Fruit fly (Drosophila melanogaster): Measurements from ENCODE around the gene CG5535.

The CG5535 gene

DNA sequence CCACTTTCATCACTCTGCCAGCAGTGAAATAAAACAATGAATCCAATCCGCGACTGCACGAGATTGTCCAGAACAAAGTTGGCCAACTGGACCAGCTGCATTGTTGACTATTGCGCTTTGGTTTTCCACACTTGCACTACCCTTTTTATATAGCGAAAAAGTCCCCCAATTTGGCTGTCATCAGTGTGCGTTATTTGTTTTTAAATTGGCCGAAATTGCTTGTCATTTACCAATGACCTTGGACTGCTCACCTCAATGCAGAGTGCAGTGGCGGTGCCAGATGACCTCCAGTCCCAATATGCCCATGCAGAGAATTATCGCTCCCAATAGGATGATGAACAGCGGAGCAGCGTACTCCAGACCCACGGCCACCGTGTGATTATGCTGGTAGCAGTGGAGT lies 38.8 kb downstream of the CG5535 start, which contains the start of gene Ir75a:
Ir75a (minus strand) TSS at position 101 of the 400 bp plus-strand sequence.
- TF ChIP-seq usp (GFP tag; optimal IDR thresholded peaks at IDR 0.05): no peak
- TF ChIP-seq psq (optimal IDR thresholded peaks at IDR 0.05): no peak
- no peak for TF ChIP-seq EcR (GFP tag; optimal IDR thresholded peaks at IDR 0.05)
- no peak for TF ChIP-seq pan (optimal IDR thresholded peaks at IDR 0.05)
- no peak for TF ChIP-seq CG8478 (optimal IDR thresholded peaks at IDR 0.05)
- TF ChIP-seq Dll (optimal IDR thresholded peaks at IDR 0.05): no peak

- no peak for TF ChIP-seq psq (optimal IDR thresholded peaks at IDR 0.05)
- TF ChIP-seq EcR (GFP tag; optimal IDR thresholded peaks at IDR 0.05): no peak
- TF ChIP-seq Dll (optimal IDR thresholded peaks at IDR 0.05): no peak
- TF ChIP-seq usp (GFP tag; optimal IDR thresholded peaks at IDR 0.05): no peak
- no peak for TF ChIP-seq pan (optimal IDR thresholded peaks at IDR 0.05)
- no peak for TF ChIP-seq CG8478 (optimal IDR thresholded peaks at IDR 0.05)
Observed at dm6 chr3L:17814036-17814435, 42.6 kb downstream of the CG5535 start, which contains the start of gene Cln3. TSS of gene Cln3 (minus strand) at chr3L:17814119.

DNA sequence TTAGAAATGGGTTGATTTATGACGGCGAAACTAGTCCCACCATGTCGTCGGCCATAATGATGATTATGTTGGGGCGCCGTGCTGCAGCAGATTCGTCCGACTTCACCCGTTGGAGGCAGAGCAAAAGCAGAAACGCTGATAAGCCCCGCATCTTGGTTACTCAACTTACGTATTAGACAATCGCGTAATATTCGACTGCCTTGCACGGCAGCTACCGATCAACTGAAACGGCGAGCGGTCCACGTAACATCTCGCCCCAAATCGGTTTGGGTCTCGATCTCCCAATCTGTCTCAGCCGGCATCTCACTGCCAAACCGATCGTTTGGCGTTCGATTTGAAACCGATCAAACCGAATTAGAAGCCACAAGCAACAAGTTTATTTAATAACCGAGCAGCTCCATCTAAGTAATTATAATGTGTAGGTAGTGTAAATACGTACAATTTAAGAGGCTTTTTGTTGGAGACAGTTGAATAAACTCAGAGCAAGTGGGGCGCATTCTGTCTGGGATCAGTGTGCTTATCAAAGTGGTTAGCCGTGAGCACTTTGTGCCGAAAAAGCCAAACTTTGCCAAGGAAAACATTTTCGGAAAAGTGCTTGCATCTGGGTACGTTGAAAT lies 47.9 kb downstream of the CG5535 start, which contains the start of gene CG32191:
CG32191 (minus strand) TSS at position 550 of the 617 bp plus-strand sequence.
- TF ChIP-seq EcR (GFP tag; optimal IDR thresholded peaks at IDR 0.05): no peak
- no peak for TF ChIP-seq Dll (optimal IDR thresholded peaks at IDR 0.05)
- TF ChIP-seq psq (optimal IDR thresholded peaks at IDR 0.05): no peak
- no peak for TF ChIP-seq usp (GFP tag; optimal IDR thresholded peaks at IDR 0.05)
- no peak for TF ChIP-seq CG8478 (optimal IDR thresholded peaks at IDR 0.05)

DNA sequence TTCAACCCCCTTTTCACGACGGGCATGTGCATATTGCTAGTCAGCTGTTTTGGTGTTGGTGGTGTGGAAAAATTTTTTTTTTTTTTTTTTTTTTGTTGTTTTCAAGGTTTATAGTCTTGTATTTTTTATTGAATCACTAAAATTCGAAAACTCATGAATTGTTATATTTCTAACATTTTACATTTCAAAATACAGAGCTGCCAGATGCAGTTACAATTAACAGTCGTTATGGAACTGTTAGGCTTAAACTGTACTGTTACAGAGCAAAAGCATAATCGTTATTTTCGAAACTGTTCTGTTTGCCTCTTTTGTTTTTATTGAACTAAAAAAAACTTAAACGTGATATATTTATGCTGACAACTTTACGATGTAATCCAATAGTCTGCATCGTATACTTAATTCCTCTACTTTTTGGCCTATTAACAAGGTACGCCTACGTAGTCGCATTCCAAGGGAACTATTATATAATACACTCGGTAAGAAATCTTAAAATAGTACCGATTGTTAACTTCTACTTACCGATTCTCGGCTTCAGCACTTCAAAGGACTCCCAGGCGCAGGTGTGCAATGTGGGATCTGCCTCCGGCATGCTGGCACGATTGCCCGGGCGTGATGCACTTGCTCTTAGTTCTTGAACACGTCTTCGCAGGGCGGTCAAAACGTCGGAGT lies 50.1 kb downstream of the CG5535 start, which contains the start of gene CG32187:
CG32187 (minus strand) TSS at position 9 of the 669 bp plus-strand sequence.
- TF ChIP-seq psq (optimal IDR thresholded peaks at IDR 0.05): no peak
- no peak for TF ChIP-seq Dll (optimal IDR thresholded peaks at IDR 0.05)
- no peak for TF ChIP-seq pan (optimal IDR thresholded peaks at IDR 0.05)
- no peak for TF ChIP-seq EcR (GFP tag; optimal IDR thresholded peaks at IDR 0.05)
- TF ChIP-seq CG8478 (optimal IDR thresholded peaks at IDR 0.05): no peak
- no peak for TF ChIP-seq usp (GFP tag; optimal IDR thresholded peaks at IDR 0.05)

DNA sequence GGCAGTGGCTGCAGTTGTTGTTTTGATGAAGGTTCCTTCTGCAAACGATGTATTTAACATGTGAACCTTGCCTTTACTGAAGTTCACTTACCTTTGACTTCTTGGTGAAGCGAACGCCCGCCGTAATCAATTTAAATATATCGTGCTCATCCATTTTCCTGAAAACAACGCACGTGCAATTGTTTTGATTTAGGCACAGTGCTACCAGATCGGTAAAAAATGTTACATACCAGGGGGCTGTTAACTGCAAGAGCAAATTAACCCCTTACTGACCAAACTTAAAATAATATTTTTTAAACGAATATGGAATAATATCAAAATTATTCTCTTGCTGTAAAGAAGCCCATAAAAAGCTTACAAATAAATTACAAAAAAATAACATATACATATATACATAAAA lies 52.1 kb downstream of the CG5535 start, which contains the start of gene ais:
ais (minus strand) TSS at position 205 of the 400 bp plus-strand sequence.
- TF ChIP-seq usp (GFP tag; optimal IDR thresholded peaks at IDR 0.05) (no peak), psq (optimal IDR thresholded peaks at IDR 0.05) (no peak), EcR (GFP tag; optimal IDR thresholded peaks at IDR 0.05) (no peak), pan (optimal IDR thresholded peaks at IDR 0.05) (no peak), CG8478 (optimal IDR thresholded peaks at IDR 0.05) (no peak), Dll (optimal IDR thresholded peaks at IDR 0.05) (no peak)

Measured in whole organism.